Worm (Caenorhabditis elegans): Measurements from ENCODE around the gene mrps-18.C.

ce11 chrII:6783377-6783829 lies 47.4 kb downstream of the mrps-18.C start, which contains the start of gene gldi-2:
- TF ChIP-seq aly-1 (tag; optimal IDR thresholded peaks at IDR 0.05) (no peak), ama-1 (optimal IDR thresholded peaks at IDR 0.05) (no peak), ceh-13 (GFP tag; optimal IDR thresholded peaks at IDR 0.05) (no peak), flt-1 (GFP tag; IDR thresholded peaks at IDR 0.05) (no peak), hmbx-1 (tag; optimal IDR thresholded peaks at IDR 0.05) (no peak), tbx-37 (GFP tag; conservative IDR thresholded peaks at IDR 0.05) (no peak), scrt-1 (GFP tag; IDR thresholded peaks at IDR 0.05) (no peak), pes-1 (GFP tag; IDR thresholded peaks at IDR 0.05) (no peak), F13C5.2 (tag; optimal IDR thresholded peaks at IDR 0.05) (no peak), ets-7 (tag; optimal IDR thresholded peaks at IDR 0.05) (no peak), hmg-4 (GFP tag; optimal IDR thresholded peaks at IDR 0.05) (no peak), ceh-36 (tag; optimal IDR thresholded peaks at IDR 0.05) (no peak)

Measured in whole organism, early embryonic.